Worm (Caenorhabditis elegans): ENCODE data around the gene avr-15.

avr-15 gene

ce11 chrV:13468190-13468765 lies 43.2 kb downstream of the avr-15 start, which contains the start of the genes F25H9.6 and F25H9.7 (continued):
- TF ChIP-seq dve-1 (tag; optimal IDR thresholded peaks at IDR 0.05) (no peak), ceh-14 (tag; optimal IDR thresholded peaks at IDR 0.05) (peak; percentile 76), pqm-1 (tag; optimal IDR thresholded peaks at IDR 0.05) (peak; percentile 40), ref-2 (tag; optimal IDR thresholded peaks at IDR 0.05) (peak; percentile 94), K02D7.2 (tag; optimal IDR thresholded peaks at IDR 0.05) (no peak), zip-5 (tag; optimal IDR thresholded peaks at IDR 0.05) (peak; percentile 91), syd-9 (tag; optimal IDR thresholded peaks at IDR 0.05) (peak; percentile 7), unc-42 (tag; optimal IDR thresholded peaks at IDR 0.05) (peak; percentile 42), nhr-11 (tag; optimal IDR thresholded peaks at IDR 0.05) (no peak), elt-2 (tag; optimal IDR thresholded peaks at IDR 0.05) (peak; percentile 64), mec-3 (tag; optimal IDR thresholded peaks at IDR 0.05; ENCODE audit: borderline replicate concordance) (peak; percentile 92), eyg-1 (tag; optimal IDR thresholded peaks at IDR 0.05) (peak; percentile 56), ceh-19 (GFP tag; optimal IDR thresholded peaks at IDR 0.05) (no peak), pat-9 (tag; optimal IDR thresholded peaks at IDR 0.05) (no peak), ahr-1 (tag; optimal IDR thresholded peaks at IDR 0.05) (peak; percentile 53), ceh-30 (tag; optimal IDR thresholded peaks at IDR 0.05) (no peak), sox-4 (tag; optimal IDR thresholded peaks at IDR 0.05) (no peak)

ce11 chrV:13464123-13464522 lies 47.4 kb downstream of the avr-15 start:
- TF ChIP-seq lim-6 (tag; optimal IDR thresholded peaks at IDR 0.05) (no peak), fax-1 (tag; optimal IDR thresholded peaks at IDR 0.05) (no peak), hlh-13 (GFP tag; optimal IDR thresholded peaks at IDR 0.05) (no peak), ceh-34 (tag; optimal IDR thresholded peaks at IDR 0.05) (no peak)

ce11 chrV:13462974-13463373 lies 48.5 kb downstream of the avr-15 start, which contains the start of gene frm-10:
TSS of gene frm-10 (plus strand) at chrV:13463207.
- TF ChIP-seq pqm-1 (tag; optimal IDR thresholded peaks at IDR 0.05) (peak; percentile 75), ceh-31 (tag; optimal IDR thresholded peaks at IDR 0.05) (no peak), elt-2 (tag; optimal IDR thresholded peaks at IDR 0.05) (peak; percentile 63), ztf-16 (tag; optimal IDR thresholded peaks at IDR 0.05) (no peak), hlh-30 (tag; optimal IDR thresholded peaks at IDR 0.05; ENCODE audit: insufficient read depth) (peak; percentile 87), unc-42 (tag; optimal IDR thresholded peaks at IDR 0.05) (no peak), F13H6.1 (tag; optimal IDR thresholded peaks at IDR 0.05) (no peak), dve-1 (tag; optimal IDR thresholded peaks at IDR 0.05) (peak; percentile 22), ets-4 (tag; optimal IDR thresholded peaks at IDR 0.05) (peak; percentile 50), tbx-7 (tag; optimal IDR thresholded peaks at IDR 0.05) (no peak)

DNA sequence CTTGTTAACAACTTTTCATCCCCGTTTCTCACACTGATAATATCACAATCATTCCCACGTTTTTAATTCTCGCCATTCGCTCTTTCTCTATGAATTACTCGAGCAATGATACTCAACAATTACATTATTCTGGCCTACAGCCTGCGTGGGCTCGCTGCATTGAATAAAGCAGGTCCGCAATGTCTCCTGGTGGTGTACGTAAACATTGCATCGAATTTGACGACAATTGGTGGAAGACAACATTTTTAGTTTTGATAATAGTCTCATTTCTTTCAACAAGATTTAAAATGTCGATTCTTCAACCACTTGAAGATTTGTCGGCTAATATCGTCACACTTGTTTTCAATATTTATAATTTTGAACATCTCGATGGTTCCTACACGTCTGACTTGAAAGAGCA lies 52.2 kb downstream of the avr-15 start, which contains the start of gene bath-39:
TSS of gene bath-39 (plus strand) at position 137 of the 400 bp plus-strand sequence.
- TF ChIP-seq ceh-34 (tag; optimal IDR thresholded peaks at IDR 0.05): no peak
- no peak for TF ChIP-seq ttx-3 (tag; optimal IDR thresholded peaks at IDR 0.05)
- TF ChIP-seq unc-42 (tag; optimal IDR thresholded peaks at IDR 0.05): peak; percentile 75
- no peak for TF ChIP-seq ama-1 (optimal IDR thresholded peaks at IDR 0.05)
- TF ChIP-seq pat-9 (tag; optimal IDR thresholded peaks at IDR 0.05): no peak
- TF ChIP-seq ceh-31 (tag; optimal IDR thresholded peaks at IDR 0.05): peak; percentile 22

DNA sequence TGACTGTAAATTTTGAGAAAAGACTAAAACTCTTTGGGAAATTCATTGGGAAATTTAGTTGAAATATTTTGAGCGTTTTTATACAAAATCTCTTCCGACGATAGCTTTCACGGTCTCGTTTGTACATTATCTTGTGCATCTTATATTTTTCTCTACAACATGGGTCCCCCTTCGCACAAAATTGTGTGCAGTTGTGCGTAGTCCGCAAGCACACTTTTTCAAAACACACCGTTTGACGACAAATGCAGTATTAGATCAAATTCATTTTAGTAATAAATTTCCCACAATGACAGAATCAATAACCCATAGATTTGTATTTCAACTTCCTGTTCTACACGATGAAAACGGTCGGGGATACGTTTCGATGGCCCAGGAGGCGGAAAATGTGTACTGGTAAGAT lies 53.7 kb downstream of the avr-15 start, which contains the start of gene F25H9.2:
TSS of gene F25H9.2 (plus strand) at position 226 of the 400 bp plus-strand sequence.
- TF ChIP-seq rnt-1 (tag; optimal IDR thresholded peaks at IDR 0.05) (no peak), unc-55 (GFP tag; optimal IDR thresholded peaks at IDR 0.05) (peak; percentile 22)

DNA sequence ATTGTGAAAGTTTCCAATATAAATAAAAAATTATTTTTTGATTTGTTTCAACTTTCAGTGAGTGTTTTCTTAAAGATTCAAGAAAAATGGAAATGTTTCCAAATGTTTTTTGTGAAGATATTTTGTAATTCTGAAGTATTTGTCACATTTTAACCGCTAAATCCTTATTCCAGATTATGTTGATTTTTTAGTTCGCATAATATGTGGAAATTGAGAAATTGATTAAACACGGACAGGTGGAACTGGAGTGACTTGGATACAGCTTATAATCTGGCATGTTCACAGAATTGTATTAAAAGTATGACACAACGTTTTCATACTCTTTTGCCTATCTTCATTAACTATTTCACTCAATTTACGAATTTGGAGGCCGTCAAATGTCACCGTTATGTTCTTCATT lies 56.1 kb downstream of the avr-15 start, which contains the start of gene lurp-3:
TSS of gene lurp-3 (plus strand) at position 301 of the 400 bp plus-strand sequence.
- TF ChIP-seq tbx-7 (tag; optimal IDR thresholded peaks at IDR 0.05): no peak
- no peak for TF ChIP-seq K09A11.1 (tag; optimal IDR thresholded peaks at IDR 0.05; ENCODE audit: insufficient read depth)
- TF ChIP-seq C38D4.7 (GFP tag; optimal IDR thresholded peaks at IDR 0.05): no peak
- TF ChIP-seq ttx-3 (tag; optimal IDR thresholded peaks at IDR 0.05): no peak
- TF ChIP-seq nhr-11 (tag; optimal IDR thresholded peaks at IDR 0.05): no peak
- TF ChIP-seq fax-1 (tag; optimal IDR thresholded peaks at IDR 0.05): no peak
